Fruit fly (Drosophila melanogaster): ENCODE measurements around the gene Jon25Bii.
A peak's percentile ranks its signal among the peaks of the same experiment; 100 is the strongest.

The Jon25Bii gene

dm6 chr2L:4930541-4930940 is 22.4 kb downstream of the Jon25Bii start (continued):
- no peak for TF ChIP-seq Stat92E (GFP tag; optimal IDR thresholded peaks at IDR 0.05)

- TF ChIP-seq CG4360 (GFP tag; IDR thresholded peaks at IDR 0.05) (no peak), CG10321 (GFP tag; IDR thresholded peaks at IDR 0.05) (no peak), Atf6 (GFP tag; IDR thresholded peaks at IDR 0.05) (peak; percentile 54), gcm2 (GFP tag; optimal IDR thresholded peaks at IDR 0.05) (no peak), Drgx (GFP tag; IDR thresholded peaks at IDR 0.05) (0 out of 2 replicates have a peak, but pooled peaks have one; percentile 22), stc (GFP tag; IDR thresholded peaks at IDR 0.05) (0 out of 2 replicates have a peak, but pooled peaks have one; percentile 22), Rfx (GFP tag; IDR thresholded peaks at IDR 0.05) (peak; percentile 42; the same call in 1 of the 2 replicates), unpg (GFP tag; optimal IDR thresholded peaks at IDR 0.05) (no peak), ato (GFP tag; IDR thresholded peaks at IDR 0.05; ENCODE audit: partially characterized antibody) (no peak), Dbx (GFP tag; IDR thresholded peaks at IDR 0.05) (peak; percentile 57; the same call in 1 of the 3 replicates), tgo (GFP tag; IDR thresholded peaks at IDR 0.05) (no peak), lilli (GFP tag; optimal IDR thresholded peaks at IDR 0.05) (no peak), CG7556 (GFP tag; optimal IDR thresholded peaks at IDR 0.05) (no peak), lab (GFP tag; optimal IDR thresholded peaks at IDR 0.05) (peak; percentile 68), CG4282 (GFP tag; optimal IDR thresholded peaks at IDR 0.05) (no peak), sqz (GFP tag; optimal IDR thresholded peaks at IDR 0.05) (no peak), btn (GFP tag; optimal IDR thresholded peaks at IDR 0.05) (no peak), CG18599 (GFP tag; optimal IDR thresholded peaks at IDR 0.05) (peak; percentile 73), CG11695 (GFP tag; IDR thresholded peaks at IDR 0.05) (no peak), Fer1 (GFP tag; optimal IDR thresholded peaks at IDR 0.05) (peak; percentile 79), CG14014 (GFP tag; IDR thresholded peaks at IDR 0.05) (peak; percentile 18; the same call in 1 of the 2 replicates), zfh1 (GFP tag; IDR thresholded peaks at IDR 0.05) (no peak), Sox100B (GFP tag; optimal IDR thresholded peaks at IDR 0.05) (no peak), sim (GFP tag; IDR thresholded peaks at IDR 0.05) (0 out of 2 replicates have a peak, but pooled peaks have one; percentile 25), Jarid2 (GFP tag; optimal IDR thresholded peaks at IDR 0.05) (no peak), CG34376 (GFP tag; optimal IDR thresholded peaks at IDR 0.05) (peak; percentile 16), odd (GFP tag; optimal IDR thresholded peaks at IDR 0.05) (peak; percentile 20), Deaf1 (tag; optimal IDR thresholded peaks at IDR 0.05) (peak; percentile 91), CG17385 (GFP tag; optimal IDR thresholded peaks at IDR 0.05) (peak; percentile 17), amos (GFP tag; IDR thresholded peaks at IDR 0.05; ENCODE audit: partially characterized antibody) (no peak), Hmr (GFP tag; optimal IDR thresholded peaks at IDR 0.05) (peak; percentile 70), sisA (GFP tag; IDR thresholded peaks at IDR 0.05) (no peak), ci (GFP tag; IDR thresholded peaks at IDR 0.05) (no peak), CG17912 (GFP tag; optimal IDR thresholded peaks at IDR 0.05) (no peak), CG1792 (GFP tag; optimal IDR thresholded peaks at IDR 0.05) (no peak), ssp (GFP tag; IDR thresholded peaks at IDR 0.05) (no peak), Myb (GFP tag; optimal IDR thresholded peaks at IDR 0.05) (no peak), nau (GFP tag; optimal IDR thresholded peaks at IDR 0.05) (no peak), CG31224 (GFP tag; IDR thresholded peaks at IDR 0.05) (no peak), psq (GFP tag; optimal IDR thresholded peaks at IDR 0.05) (no peak), CG12942 (GFP tag; optimal IDR thresholded peaks at IDR 0.05) (no peak), MBD-R2 (GFP tag; IDR thresholded peaks at IDR 0.05) (no peak), CG6765 (GFP tag; optimal IDR thresholded peaks at IDR 0.05) (peak; percentile 58), D19A (tag; optimal IDR thresholded peaks at IDR 0.05) (no peak), CG15601 (tag; optimal IDR thresholded peaks at IDR 0.05) (peak; percentile 98), scrt (GFP tag; optimal IDR thresholded peaks at IDR 0.05) (peak; percentile 81), so (GFP tag; IDR thresholded peaks at IDR 0.05) (0 out of 3 replicates have a peak, but pooled peaks have one; percentile 34), ERR (GFP tag; optimal IDR thresholded peaks at IDR 0.05) (no peak)
Observed at dm6 chr2L:4928340-4928739, 24.6 kb downstream of the Jon25Bii start.

Data from whole organism, embryonic.